Fruit fly (Drosophila melanogaster): Measurements from ENCODE around the gene CG5001.

DNA sequence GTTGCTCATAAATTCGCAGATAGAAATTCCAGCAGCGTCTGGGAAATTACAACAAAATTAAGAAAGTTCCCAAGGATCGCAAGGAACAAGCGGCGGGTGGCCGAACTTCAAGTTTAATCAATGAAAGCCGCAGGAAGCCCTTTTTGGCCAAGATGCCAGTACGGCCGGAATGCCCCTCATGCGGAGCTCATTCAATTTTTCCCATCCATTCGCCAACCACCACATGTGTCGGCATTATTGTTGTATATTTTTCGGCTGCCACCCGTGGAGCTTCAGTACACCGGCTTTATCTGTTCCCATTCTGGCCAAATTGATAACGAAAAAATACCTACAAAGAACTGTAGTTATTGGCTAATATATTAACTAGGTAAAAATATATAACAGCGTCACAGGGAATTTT lies 26.0 kb downstream of the CG5001 start:
- TF ChIP-seq Hr78 (GFP tag; optimal IDR thresholded peaks at IDR 0.05): no peak
- TF ChIP-seq lola (GFP tag; optimal IDR thresholded peaks at IDR 0.05): no peak
- no peak for TF ChIP-seq GATAd (GFP tag; optimal IDR thresholded peaks at IDR 0.05)
- no peak for TF ChIP-seq brk (GFP tag; optimal IDR thresholded peaks at IDR 0.05)
- TF ChIP-seq Jra (GFP tag; optimal IDR thresholded peaks at IDR 0.05): no peak
- no peak for TF ChIP-seq N (GFP tag; optimal IDR thresholded peaks at IDR 0.05)
- TF ChIP-seq dmrt93B (GFP tag; optimal IDR thresholded peaks at IDR 0.05): no peak
- TF ChIP-seq woc (GFP tag; optimal IDR thresholded peaks at IDR 0.05): no peak
- no peak for TF ChIP-seq Rel (GFP tag; optimal IDR thresholded peaks at IDR 0.05)
- TF ChIP-seq Rel (tag; optimal IDR thresholded peaks at IDR 0.05): no peak
